Worm (Caenorhabditis elegans) whole organism, late embryonic: ENCODE data around the gene M176.9.

ENCODE experiments used
- ceh-19 ChIP-seq: fragments of 200-800 bp; sonication (Bioruptor generic); optimal IDR thresholded peaks from 2 replicates; lab custom pipeline; 2018; ENCODE audit warnings: mild to moderate bottlenecking, missing genetic modification characterization, missing compliant biosample characterization
- ets-4 ChIP-seq: sonication (generic microtip); optimal IDR thresholded peaks from 2 replicates; lab custom pipeline; 2016; ENCODE audit warnings: missing genetic modification characterization, missing compliant biosample characterization

DNA sequence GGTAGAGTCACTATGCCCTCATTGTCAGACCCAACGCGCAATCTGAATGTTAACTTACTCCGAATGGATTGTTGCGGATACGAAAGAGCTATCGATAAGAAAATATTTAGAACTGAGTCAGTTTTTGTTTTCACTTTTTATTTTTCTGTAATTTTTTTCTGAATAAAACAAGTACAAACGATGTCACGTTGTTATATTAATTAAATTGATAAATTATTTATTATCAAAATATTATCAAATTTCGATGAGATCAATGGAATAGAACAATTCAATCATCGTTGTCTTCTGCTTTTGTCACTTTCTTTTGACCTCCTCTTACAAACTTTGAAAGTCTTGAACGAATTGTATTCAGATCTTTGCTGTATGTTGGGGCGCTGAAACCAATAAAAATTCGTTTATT lies 4.4 kb downstream of the M176.9 start, which contains the start of gene mpz-6:
- no peak for TF ChIP-seq ceh-19
- no peak for TF ChIP-seq ets-4
